Fruit fly (Drosophila melanogaster): ENCODE measurements around the gene toc.

Gene toc

DNA sequence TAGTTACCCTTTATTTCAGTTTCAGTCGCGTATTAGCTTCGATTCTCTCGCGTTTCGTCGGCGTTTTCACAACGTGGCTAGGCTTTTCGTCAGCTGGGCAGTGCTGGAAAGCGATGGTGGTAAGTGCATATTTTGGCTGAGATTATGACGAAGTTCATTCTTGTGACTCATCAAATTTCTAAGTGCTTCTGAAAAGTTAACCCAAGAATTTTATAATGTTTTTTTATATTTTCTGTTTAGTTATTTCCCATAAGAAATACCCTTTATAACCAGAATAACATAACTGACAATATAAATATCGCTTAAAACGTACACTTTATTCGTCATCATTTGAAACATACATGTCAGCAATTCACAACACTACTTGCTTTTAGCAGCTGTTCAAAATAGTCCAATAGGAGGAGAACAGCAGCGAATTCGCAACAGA is 107.4 kb downstream of the toc start, which contains the start of the genes CG17260 and SerRS:
CG17260 (plus strand) TSS at position 78 of the 427 bp plus-strand sequence.
SerRS (minus strand) TSS at position 251 of the 427 bp plus-strand sequence.
- TF ChIP-seq Hr83 (GFP tag; optimal IDR thresholded peaks at IDR 0.05; ENCODE audit: poor library complexity, severe bottlenecking) = no peak
- TF ChIP-seq Hr78 (GFP tag; optimal IDR thresholded peaks at IDR 0.05) = no peak
- no peak for TF ChIP-seq Jra (GFP tag; optimal IDR thresholded peaks at IDR 0.05)
- TF ChIP-seq CG32264 (GFP tag; optimal IDR thresholded peaks at IDR 0.05) = peak; percentile 81
- TF ChIP-seq CG9705 (GFP tag; optimal IDR thresholded peaks at IDR 0.05) = peak; percentile 81
- peak; percentile 49 for TF ChIP-seq Myc (optimal IDR thresholded peaks at IDR 0.05)
- TF ChIP-seq sv (GFP tag; optimal IDR thresholded peaks at IDR 0.05) = peak; percentile 81
- no peak for TF ChIP-seq dl (GFP tag; optimal IDR thresholded peaks at IDR 0.05; ENCODE audit: insufficient read depth in 1 of 2, partially characterized antibody in 2 of 2)
- peak; percentile 94 for TF ChIP-seq HLH106 (tag; optimal IDR thresholded peaks at IDR 0.05)
- peak; percentile 95 for TF ChIP-seq fru (GFP tag; optimal IDR thresholded peaks at IDR 0.05)
- TF ChIP-seq psq (GFP tag; optimal IDR thresholded peaks at IDR 0.05) = peak; percentile 93
- peak; percentile 96 for TF ChIP-seq br (GFP tag; optimal IDR thresholded peaks at IDR 0.05)
- TF ChIP-seq h (GFP tag; optimal IDR thresholded peaks at IDR 0.05) = peak; percentile 97
- TF ChIP-seq Mio (GFP tag; optimal IDR thresholded peaks at IDR 0.05) = peak; percentile 59
- peak; percentile 90 for TF ChIP-seq GATAd (GFP tag; optimal IDR thresholded peaks at IDR 0.05)
- TF ChIP-seq dmrt93B (GFP tag; optimal IDR thresholded peaks at IDR 0.05) = peak; percentile 89
- TF ChIP-seq rgr (GFP tag; optimal IDR thresholded peaks at IDR 0.05) = peak; percentile 95
- no peak for TF ChIP-seq Rel (GFP tag; optimal IDR thresholded peaks at IDR 0.05)
- TF ChIP-seq Rel (tag; optimal IDR thresholded peaks at IDR 0.05) = peak; percentile 68
- TF ChIP-seq OdsH (GFP tag; optimal IDR thresholded peaks at IDR 0.05) = peak; percentile 94
- TF ChIP-seq dsf (GFP tag; optimal IDR thresholded peaks at IDR 0.05; ENCODE audit: borderline replicate concordance) = peak; percentile 90
- peak; percentile 94 for TF ChIP-seq ey (GFP tag; optimal IDR thresholded peaks at IDR 0.05)
- TF ChIP-seq Hnf4 (GFP tag; optimal IDR thresholded peaks at IDR 0.05) = no peak
- peak; percentile 28 to 98 for TF ChIP-seq foxo (GFP tag; optimal IDR thresholded peaks at IDR 0.05)
- peak; percentile 72 for TF ChIP-seq sage (GFP tag; optimal IDR thresholded peaks at IDR 0.05)
- TF ChIP-seq Dif (GFP tag; optimal IDR thresholded peaks at IDR 0.05; ENCODE audit: partially characterized antibody) = no peak
- peak; percentile 88 for TF ChIP-seq Sp1 (GFP tag; optimal IDR thresholded peaks at IDR 0.05)

DNA sequence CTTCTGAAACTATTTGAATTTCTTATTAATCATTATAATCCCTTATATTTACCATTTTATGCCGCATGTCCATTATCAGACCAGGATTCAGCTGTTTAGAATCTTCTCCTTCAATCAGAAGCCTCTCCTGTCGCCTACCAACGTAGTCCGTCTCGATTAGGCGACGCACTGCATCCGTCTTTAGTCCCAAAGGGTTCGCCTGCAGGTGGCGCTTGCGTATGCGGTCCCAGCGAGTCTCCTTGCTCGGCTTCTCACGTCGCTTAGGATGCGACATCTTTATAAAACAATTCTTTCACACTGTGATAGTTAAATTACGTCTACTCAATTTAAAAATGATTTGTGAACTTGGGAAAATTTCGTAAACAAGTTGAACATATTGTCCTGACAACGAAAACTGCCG is 109.6 kb downstream of the toc start, which contains the start of gene CG17258:
CG17258 (minus strand) TSS at position 380 of the 400 bp plus-strand sequence.
- TF ChIP-seq pan (optimal IDR thresholded peaks at IDR 0.05) = no peak
- TF ChIP-seq Dif (GFP tag; optimal IDR thresholded peaks at IDR 0.05; ENCODE audit: partially characterized antibody) = no peak
- TF ChIP-seq woc (GFP tag; optimal IDR thresholded peaks at IDR 0.05) = no peak
- TF ChIP-seq Dfd (GFP tag; optimal IDR thresholded peaks at IDR 0.05) = no peak
- no peak for TF ChIP-seq GATAd (GFP tag; optimal IDR thresholded peaks at IDR 0.05)
- TF ChIP-seq N (GFP tag; optimal IDR thresholded peaks at IDR 0.05) = no peak
- no peak for TF ChIP-seq CrebA (GFP tag; optimal IDR thresholded peaks at IDR 0.05; ENCODE audit: borderline replicate concordance)
- no peak for TF ChIP-seq dmrt93B (GFP tag; optimal IDR thresholded peaks at IDR 0.05)
- no peak for TF ChIP-seq Sp1 (GFP tag; optimal IDR thresholded peaks at IDR 0.05)
- no peak for TF ChIP-seq HLH106 (tag; optimal IDR thresholded peaks at IDR 0.05)
- no peak for TF ChIP-seq Mio (GFP tag; optimal IDR thresholded peaks at IDR 0.05)
- TF ChIP-seq ey (GFP tag; optimal IDR thresholded peaks at IDR 0.05) = no peak
- TF ChIP-seq brk (GFP tag; optimal IDR thresholded peaks at IDR 0.05) = no peak
- no peak for TF ChIP-seq OdsH (GFP tag; optimal IDR thresholded peaks at IDR 0.05)
- TF ChIP-seq Rel (GFP tag; optimal IDR thresholded peaks at IDR 0.05) = no peak
- TF ChIP-seq Rel (tag; optimal IDR thresholded peaks at IDR 0.05) = no peak
- no peak for TF ChIP-seq Vsx2 (GFP tag; optimal IDR thresholded peaks at IDR 0.05; ENCODE audit: partially characterized antibody)
- TF ChIP-seq dl (GFP tag; optimal IDR thresholded peaks at IDR 0.05; ENCODE audit: insufficient read depth in 1 of 2, partially characterized antibody in 2 of 2) = no peak

DNA sequence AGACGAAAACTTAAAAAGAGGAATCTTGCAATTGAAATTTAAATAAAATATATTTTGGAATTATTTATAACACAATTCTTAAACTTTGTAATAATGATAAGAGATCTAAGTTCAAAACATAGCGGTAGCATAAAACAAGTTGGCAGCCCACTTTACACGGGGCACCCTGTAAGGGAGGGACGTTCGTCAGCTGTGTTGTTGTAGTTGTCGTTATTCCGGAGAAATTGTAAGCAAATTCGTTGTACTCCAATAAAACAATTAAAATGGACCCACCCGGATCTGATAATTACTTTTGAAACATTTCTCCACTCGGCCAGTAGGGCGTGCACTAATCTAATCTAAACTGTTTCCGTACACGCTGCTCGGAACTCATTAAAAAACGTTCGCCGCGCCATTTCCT is 114.2 kb downstream of the toc start, which contains the start of gene GABPI:
GABPI (plus strand) TSS at position 190 of the 400 bp plus-strand sequence.
- no peak for TF ChIP-seq Rel (GFP tag; optimal IDR thresholded peaks at IDR 0.05)
- peak; percentile 8 for TF ChIP-seq Rel (tag; optimal IDR thresholded peaks at IDR 0.05)
- TF ChIP-seq pan (optimal IDR thresholded peaks at IDR 0.05) = no peak
- peak; percentile 50 for TF ChIP-seq Hr83 (GFP tag; optimal IDR thresholded peaks at IDR 0.05; ENCODE audit: poor library complexity, severe bottlenecking)
- TF ChIP-seq GATAd (GFP tag; optimal IDR thresholded peaks at IDR 0.05) = peak; percentile 58

Data from whole organism, wandering third instar larva.